Fruit fly (Drosophila melanogaster) whole organism, pupa: ENCODE data around the gene ringer.
A peak's percentile ranks its signal among the peaks of the same experiment; 100 is the strongest.

Experiments
- CG10348 ChIP-seq: fragments of 200-800 bp; sonication (Bioruptor generic); IDR thresholded peaks from 2 replicates; pipeline ENCODE4 v1.3.6; 2022; ENCODE audit warnings: missing biosample characterization, missing genetic modification characterization
- CG12605 ChIP-seq: fragments of 200-800 bp; sonication (Bioruptor generic); IDR thresholded peaks from 2 replicates; pipeline ENCODE4 v1.3.6; 2022; ENCODE audit warnings: missing biosample characterization, missing genetic modification characterization
- CG13204 ChIP-seq: fragments of 200-800 bp; sonication (Bioruptor generic); optimal IDR thresholded peaks from 2 replicates; lab custom pipeline; 2018; ENCODE audit warnings: missing biosample characterization, mild to moderate bottlenecking, missing genetic modification characterization, moderate library complexity
- CG14655 ChIP-seq: fragments of 200-800 bp; sonication (Bioruptor generic); optimal IDR thresholded peaks from 3 replicates; lab custom pipeline; 2017; ENCODE audit warnings: mild to moderate bottlenecking, missing biosample characterization, missing genetic modification reagents, missing genetic modification characterization
- CG15710 ChIP-seq: fragments of 200-800 bp; sonication (Bioruptor generic); optimal IDR thresholded peaks from 2 replicates; lab custom pipeline; 2018; ENCODE audit warnings: missing biosample characterization, mild to moderate bottlenecking, missing genetic modification characterization, moderate library complexity
- CG17806 ChIP-seq: fragments of 200-800 bp; sonication (Bioruptor generic); optimal IDR thresholded peaks from 2 replicates; lab custom pipeline; 2018; ENCODE audit warnings: missing biosample characterization, mild to moderate bottlenecking, missing genetic modification characterization, moderate library complexity
- CG32121 ChIP-seq: fragments of 200-800 bp; sonication (Bioruptor generic); IDR thresholded peaks from 2 replicates; pipeline ENCODE4 v1.3.6; 2022; ENCODE audit warnings: missing biosample characterization, missing genetic modification characterization
- CG34367 ChIP-seq: fragments of 200-800 bp; sonication (Bioruptor generic); optimal IDR thresholded peaks from 2 replicates; lab custom pipeline; 2018; ENCODE audit warnings: missing biosample characterization, mild to moderate bottlenecking, missing genetic modification characterization
- CG4496 ChIP-seq: fragments of 200-800 bp; sonication (Bioruptor generic); IDR thresholded peaks from 3 replicates; pipeline ENCODE4 v1.3.6; 2022; ENCODE audit warnings: missing biosample characterization, missing genetic modification characterization
- CG8159 ChIP-seq: fragments of 200-800 bp; sonication (Bioruptor generic); optimal IDR thresholded peaks from 3 replicates; lab custom pipeline; 2018; ENCODE audit warnings: missing biosample characterization, mild to moderate bottlenecking, missing genetic modification characterization, moderate library complexity
- CG8301 ChIP-seq: fragments of 200-800 bp; sonication (Bioruptor generic); optimal IDR thresholded peaks from 2 replicates; lab custom pipeline; 2018; ENCODE audit warnings: missing biosample characterization, mild to moderate bottlenecking, missing genetic modification characterization
- CG9948 ChIP-seq: fragments of 200-800 bp; sonication (Bioruptor generic); optimal IDR thresholded peaks from 2 replicates; lab custom pipeline; 2018; ENCODE audit warnings: missing biosample characterization, mild to moderate bottlenecking, missing genetic modification characterization, moderate library complexity
- D1 ChIP-seq: fragments of 200-800 bp; sonication (Bioruptor generic); optimal IDR thresholded peaks from 2 replicates; lab custom pipeline; 2018; ENCODE audit warnings: missing biosample characterization, mild to moderate bottlenecking, missing genetic modification characterization, moderate library complexity
- EcR ChIP-seq: fragments of 200-800 bp; sonication (Bioruptor generic); optimal IDR thresholded peaks from 3 replicates; lab custom pipeline; 2019; ENCODE audit warnings: missing biosample characterization, missing genetic modification characterization, mild to moderate bottlenecking, moderate library complexity, missing genetic modification reagents
- Ets98B ChIP-seq: fragments of 200-800 bp; sonication (Bioruptor generic); IDR thresholded peaks from 2 replicates; pipeline ENCODE4 v1.3.6; 2022; ENCODE audit warnings: missing biosample characterization, missing genetic modification characterization
- Pif1A ChIP-seq: fragments of 200-800 bp; sonication (Bioruptor generic); optimal IDR thresholded peaks from 3 replicates; lab custom pipeline; 2016; ENCODE audit warnings: missing biosample characterization, missing genetic modification characterization
- Pif1B ChIP-seq: fragments of 200-800 bp; sonication (Bioruptor generic); optimal IDR thresholded peaks from 3 replicates; lab custom pipeline; 2016; ENCODE audit warnings: missing biosample characterization, missing genetic modification characterization
- Snoo ChIP-seq: fragments of 200-800 bp; sonication (Bioruptor generic); optimal IDR thresholded peaks from 3 replicates; lab custom pipeline; 2017; ENCODE audit warnings: missing biosample characterization, mild to moderate bottlenecking, missing genetic modification characterization, inconsistent platforms
- fd96Ca ChIP-seq: fragments of 200-800 bp; sonication (Bioruptor generic); IDR thresholded peaks from 3 replicates; pipeline ENCODE4 v1.3.6; 2022; ENCODE audit warnings: missing biosample characterization, missing genetic modification characterization
- gl ChIP-seq: fragments of 200-800 bp; sonication (Bioruptor generic); optimal IDR thresholded peaks from 2 replicates; lab custom pipeline; 2018; ENCODE audit warnings: missing biosample characterization, mild to moderate bottlenecking, missing genetic modification characterization
- rn ChIP-seq: fragments of 200-800 bp; sonication (Bioruptor generic); IDR thresholded peaks from 2 replicates; pipeline ENCODE4 v1.3.6; 2022; ENCODE audit warnings: missing biosample characterization, missing genetic modification characterization

The ringer gene

DNA sequence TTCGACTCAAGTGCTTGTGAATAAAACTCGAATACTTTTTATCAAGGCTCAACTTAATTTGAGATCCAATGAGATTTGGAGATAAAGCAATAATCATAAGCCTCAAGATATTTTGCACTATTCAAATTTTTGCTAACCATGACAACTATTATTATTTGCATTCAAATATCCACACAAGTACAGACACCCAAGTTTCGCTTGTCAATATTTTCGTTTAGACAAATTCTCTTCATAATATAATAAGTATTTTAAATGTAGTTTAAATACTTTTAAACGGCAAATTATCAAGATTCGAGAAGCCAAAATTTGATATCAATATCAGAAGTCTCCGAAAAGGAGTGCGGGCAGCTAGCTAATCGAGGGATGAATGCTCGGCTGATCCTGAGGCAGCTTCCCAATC, 29.7 kb downstream of the ringer start, which contains the start of gene CG33061:
CG33061 (plus strand) TSS at position 301 of the 400 bp plus-strand sequence.
- TF ChIP-seq CG32121 (GFP tag; lab: Robert Waterston, UW) (no peak), CG34367 (tag; lab: Kevin White, UChicago) (no peak), CG14655 (GFP tag; lab: Kevin White, UChicago) (no peak), CG9948 (tag; lab: Kevin White, UChicago) (no peak), CG17806 (no peak), Snoo (tag; lab: Kevin White, UChicago) (no peak), gl (no peak), CG12605 (GFP tag; lab: Robert Waterston, UW) (no peak), fd96Ca (GFP tag; lab: Robert Waterston, UW) (no peak), CG10348 (GFP tag; lab: Robert Waterston, UW) (no peak), Pif1A (no peak), CG8301 (tag; lab: Kevin White, UChicago) (no peak), CG13204 (no peak), D1 (tag; lab: Kevin White, UChicago) (no peak)

DNA sequence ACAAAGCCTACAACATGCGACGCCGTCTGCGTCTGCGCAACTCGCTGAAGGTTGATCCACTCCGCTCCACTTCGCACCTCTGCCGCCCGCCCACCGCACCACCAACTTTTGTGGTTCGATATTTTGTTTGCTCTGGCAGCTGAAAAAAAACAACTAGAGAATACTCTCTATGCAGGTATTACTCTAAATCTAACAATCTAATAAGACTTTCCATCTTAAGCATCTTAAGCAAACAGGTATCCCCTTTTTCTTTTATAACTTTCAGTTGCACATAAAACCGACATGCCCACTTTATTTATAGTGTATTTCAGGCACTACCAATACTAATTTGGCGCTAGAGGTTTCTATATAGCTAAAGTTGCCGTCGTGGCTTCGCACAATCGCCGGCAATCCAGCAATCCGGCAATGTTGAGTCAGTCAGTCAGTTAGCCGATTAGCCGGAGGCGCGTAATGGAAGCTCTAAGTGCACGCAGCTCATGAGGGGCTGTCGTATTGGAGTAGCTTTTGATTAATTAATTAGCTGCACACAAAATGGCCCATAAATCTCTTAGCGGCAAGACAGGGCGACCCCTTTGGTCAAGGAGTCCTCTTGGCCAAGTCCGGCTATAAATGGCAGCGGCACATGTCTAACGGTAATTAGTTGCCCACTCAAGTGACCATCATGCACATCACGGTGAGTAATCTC, 30.9 kb downstream of the ringer start, which contains the start of gene CG13058:
CG13058 (plus strand) TSS at position 635 of the 685 bp plus-strand sequence.
- TF ChIP-seq CG9948 (tag; lab: Kevin White, UChicago) (peak; percentile 55), CG17806 (peak; percentile 38), CG34367 (tag; lab: Kevin White, UChicago) (peak; percentile 65), gl (no peak), CG32121 (GFP tag; lab: Robert Waterston, UW) (peak; percentile 63), CG8159 (peak; percentile 70), EcR (GFP tag; lab: Kevin White, UChicago) (peak; percentile 1), Ets98B (peak; percentile 23), fd96Ca (GFP tag; lab: Robert Waterston, UW) (0 out of 3 replicates have a peak, but pooled peaks have one; percentile 20), Snoo (tag; lab: Kevin White, UChicago) (no peak), CG14655 (GFP tag; lab: Kevin White, UChicago) (peak; percentile 68), CG8301 (tag; lab: Kevin White, UChicago) (peak; percentile 66), rn (GFP tag; lab: Robert Waterston, UW) (no peak), CG10348 (GFP tag; lab: Robert Waterston, UW) (peak; percentile 81), CG13204 (no peak), D1 (tag; lab: Kevin White, UChicago) (no peak), CG4496 (GFP tag; lab: Robert Waterston, UW) (peak; percentile 22; the same call in 1 of the 3 replicates), CG12605 (GFP tag; lab: Robert Waterston, UW) (no peak), Pif1A (peak; percentile 7), CG15710 (tag; lab: Kevin White, UChicago) (peak; percentile 69), Pif1B (no peak)

DNA sequence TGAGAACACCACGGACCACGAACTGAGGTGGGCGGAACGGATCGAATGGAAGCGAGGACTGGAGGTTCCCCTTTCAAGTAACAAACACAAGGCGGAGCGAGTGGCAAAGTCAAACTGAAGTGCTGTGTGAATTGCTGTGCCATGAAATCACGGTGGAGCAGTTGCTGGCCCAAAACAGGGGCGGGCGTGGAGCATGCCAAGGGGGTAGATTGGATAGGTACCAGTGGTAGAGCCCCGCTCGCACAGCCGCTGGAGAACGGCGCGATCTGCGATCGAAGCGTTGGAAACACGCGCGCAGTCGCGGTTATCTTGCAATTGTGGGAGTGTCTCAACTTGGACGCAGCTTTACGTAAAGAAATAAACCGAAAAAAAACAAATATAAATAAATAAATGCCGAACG, 31.5 kb downstream of the ringer start, which contains the start of gene CG13038:
CG13038 (minus strand) TSS at position 118 of the 400 bp plus-strand sequence.
- no peak for TF ChIP-seq CG8301 (tag; lab: Kevin White, UChicago)
- no peak for TF ChIP-seq gl
- TF ChIP-seq Snoo (tag; lab: Kevin White, UChicago), result no peak
- TF ChIP-seq Pif1B, result no peak
- no peak; the same call in 1 of the 2 replicates for TF ChIP-seq CG32121 (GFP tag; lab: Robert Waterston, UW)
- no peak for TF ChIP-seq CG10348 (GFP tag; lab: Robert Waterston, UW)
- TF ChIP-seq CG17806, result no peak
- peak; percentile 63 for TF ChIP-seq CG4496 (GFP tag; lab: Robert Waterston, UW)
- no peak for TF ChIP-seq D1 (tag; lab: Kevin White, UChicago)
- TF ChIP-seq fd96Ca (GFP tag; lab: Robert Waterston, UW), result peak; percentile 59; the same call in 1 of the 3 replicates
- no peak for TF ChIP-seq CG9948 (tag; lab: Kevin White, UChicago)
- TF ChIP-seq CG13204, result no peak
- TF ChIP-seq CG34367 (tag; lab: Kevin White, UChicago), result no peak
- TF ChIP-seq Ets98B, result peak; percentile 66
- no peak for TF ChIP-seq EcR (GFP tag; lab: Kevin White, UChicago)
- no peak for TF ChIP-seq rn (GFP tag; lab: Robert Waterston, UW)
- TF ChIP-seq, all 21 proteins: peak for 3

DNA sequence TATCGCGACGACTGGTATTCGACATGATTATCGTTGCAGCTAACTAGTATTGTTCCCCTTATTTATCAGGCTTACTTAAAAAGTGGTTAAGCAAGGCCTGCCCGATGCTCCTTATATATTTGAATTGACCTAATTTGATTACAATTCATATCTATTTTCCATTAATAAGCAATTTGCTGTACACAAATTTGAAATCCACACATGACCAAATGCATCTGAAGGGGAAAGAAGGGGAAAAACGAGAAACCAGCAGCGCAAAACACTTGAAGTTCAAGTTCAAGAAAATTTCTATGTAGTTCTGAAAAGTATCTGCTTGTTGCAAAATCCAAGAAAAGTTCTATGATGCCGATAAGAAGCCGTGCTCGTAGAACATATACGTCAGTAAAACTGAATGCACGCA, 32.6 kb downstream of the ringer start, which contains the start of the genes CG13040 and CG13039:
CG13040 (minus strand) TSS at position 101 of the 400 bp plus-strand sequence.
CG13039 (minus strand) TSS at position 106 of the 400 bp plus-strand sequence.
- no peak for TF ChIP-seq EcR (GFP tag; lab: Kevin White, UChicago)
- no peak for TF ChIP-seq rn (GFP tag; lab: Robert Waterston, UW)
- no peak for TF ChIP-seq CG9948 (tag; lab: Kevin White, UChicago)
- TF ChIP-seq CG15710 (tag; lab: Kevin White, UChicago), result no peak
- TF ChIP-seq Ets98B, result no peak
- no peak for TF ChIP-seq CG8301 (tag; lab: Kevin White, UChicago)
- no peak for TF ChIP-seq D1 (tag; lab: Kevin White, UChicago)
- no peak for TF ChIP-seq CG14655 (GFP tag; lab: Kevin White, UChicago)
- TF ChIP-seq CG17806, result no peak
- no peak for TF ChIP-seq CG10348 (GFP tag; lab: Robert Waterston, UW)
- TF ChIP-seq CG32121 (GFP tag; lab: Robert Waterston, UW), result no peak
- TF ChIP-seq CG4496 (GFP tag; lab: Robert Waterston, UW), result no peak
- TF ChIP-seq, all 21 proteins: peak for 0

DNA sequence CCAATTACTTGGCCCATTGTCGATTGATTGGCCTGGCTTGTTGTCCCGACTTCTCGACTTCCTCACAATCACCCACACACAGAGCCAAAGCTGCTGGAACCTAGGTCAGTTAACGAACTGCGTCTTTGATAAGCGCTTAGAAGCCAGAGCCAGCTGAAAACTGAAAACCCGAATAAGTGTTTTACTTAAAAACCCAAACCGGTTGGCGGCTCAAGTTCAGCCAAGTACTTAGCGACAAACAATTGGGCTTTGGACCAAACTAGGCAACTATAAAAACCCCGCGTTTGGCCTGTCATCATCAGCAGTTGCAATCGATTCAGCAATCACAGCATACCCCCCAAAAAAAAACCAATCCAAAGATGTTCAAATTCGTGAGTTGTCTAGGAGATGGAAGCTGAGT, 35.9 kb downstream of the ringer start, which contains the start of gene CG13059:
CG13059 (plus strand) TSS at position 301 of the 400 bp plus-strand sequence.
- no peak for TF ChIP-seq CG17806
- no peak for TF ChIP-seq Ets98B
- TF ChIP-seq CG12605 (GFP tag; lab: Robert Waterston, UW), result no peak
- no peak for TF ChIP-seq rn (GFP tag; lab: Robert Waterston, UW)
- no peak for TF ChIP-seq fd96Ca (GFP tag; lab: Robert Waterston, UW)
- TF ChIP-seq CG14655 (GFP tag; lab: Kevin White, UChicago), result no peak
- TF ChIP-seq Pif1A, result no peak
- no peak for TF ChIP-seq CG34367 (tag; lab: Kevin White, UChicago)
- no peak for TF ChIP-seq Snoo (tag; lab: Kevin White, UChicago)
- TF ChIP-seq CG8159, result no peak
- TF ChIP-seq CG13204, result no peak
